Fruit fly (Drosophila melanogaster): ENCODE data around the gene Sec3.

dm6 chr3L:17462474-17462873 is 37.5 kb upstream of the Sec3 start:
- TF ChIP-seq svp (GFP tag) (no peak), CG3032 (tag; optimal IDR thresholded peaks at IDR 0.05) (no peak), CG6163 (GFP tag; IDR thresholded peaks at IDR 0.05) (no peak), OdsH (GFP tag; optimal IDR thresholded peaks at IDR 0.05) (no peak), Eip78C (GFP tag) (no peak)
